Fruit fly (Drosophila melanogaster): ENCODE results near the gene CG10979.

CG10979 gene

dm6 chr3R:5824456-5824855, 30.0 kb downstream of the CG10979 start, which contains the start of the genes Sec20 and dgrn (continued):
- TF ChIP-seq CG1792 (GFP tag; optimal IDR thresholded peaks at IDR 0.05) (no peak), tin (GFP tag; optimal IDR thresholded peaks at IDR 0.05) (peak; percentile 65), CG10321 (GFP tag; IDR thresholded peaks at IDR 0.05) (no peak), CG9437 (GFP tag; optimal IDR thresholded peaks at IDR 0.05) (peak; percentile 55), zen (tag; optimal IDR thresholded peaks at IDR 0.05) (peak; percentile 69), gem (tag; optimal IDR thresholded peaks at IDR 0.05) (peak; percentile 82), sisA (GFP tag; IDR thresholded peaks at IDR 0.05) (peak; percentile 60), CG14667 (GFP tag; IDR thresholded peaks at IDR 0.05) (no peak), CG13775 (GFP tag; optimal IDR thresholded peaks at IDR 0.05) (peak; percentile 77), CG12071 (GFP tag; optimal IDR thresholded peaks at IDR 0.05) (no peak), CG7928 (GFP tag; optimal IDR thresholded peaks at IDR 0.05) (no peak), ro (GFP tag; IDR thresholded peaks at IDR 0.05) (no peak), crol (GFP tag; IDR thresholded peaks at IDR 0.05) (no peak), CG7357 (GFP tag; IDR thresholded peaks at IDR 0.05) (no peak), CG12769 (tag; optimal IDR thresholded peaks at IDR 0.05) (no peak), CG2129 (GFP tag; IDR thresholded peaks at IDR 0.05; ENCODE audit: partially characterized antibody) (peak; percentile 84), ham (GFP tag; IDR thresholded peaks at IDR 0.05) (no peak), wor (GFP tag; IDR thresholded peaks at IDR 0.05) (no peak), caup (GFP tag; optimal IDR thresholded peaks at IDR 0.05; ENCODE audit: severe bottlenecking) (peak; percentile 54), CG9727 (GFP tag; optimal IDR thresholded peaks at IDR 0.05) (peak; percentile 57), chinmo (GFP tag; IDR thresholded peaks at IDR 0.05; ENCODE audit: partially characterized antibody) (peak; percentile 85; the same call in 3 of the 4 replicates), CG14441 (GFP tag; IDR thresholded peaks at IDR 0.05) (no peak), z (GFP tag; IDR thresholded peaks at IDR 0.05) (no peak), cg (GFP tag; optimal IDR thresholded peaks at IDR 0.05) (no peak), CG8089 (GFP tag; optimal IDR thresholded peaks at IDR 0.05) (no peak), pros (GFP tag; optimal IDR thresholded peaks at IDR 0.05) (no peak), lov (optimal IDR thresholded peaks at IDR 0.05) (no peak), lov (GFP tag; IDR thresholded peaks at IDR 0.05) (no peak), insv (GFP tag; optimal IDR thresholded peaks at IDR 0.05) (peak in 1 of 2 experiments; percentile 44), CrebB (tag; optimal IDR thresholded peaks at IDR 0.05) (peak; percentile 6), so (GFP tag; IDR thresholded peaks at IDR 0.05) (no peak; the same call in 2 of the 3 replicates), Doc2 (GFP tag; IDR thresholded peaks at IDR 0.05) (no peak), CG12219 (GFP tag; optimal IDR thresholded peaks at IDR 0.05) (no peak), Ada2b (GFP tag; IDR thresholded peaks at IDR 0.05) (peak; percentile 33; the same call in 1 of the 2 replicates), maf-S (GFP tag; optimal IDR thresholded peaks at IDR 0.05) (no peak), en (GFP tag; optimal IDR thresholded peaks at IDR 0.05) (no peak), CG11247 (GFP tag; IDR thresholded peaks at IDR 0.05) (peak; percentile 74), CG3838 (GFP tag; optimal IDR thresholded peaks at IDR 0.05) (no peak), Fer3 (tag; optimal IDR thresholded peaks at IDR 0.05) (peak; percentile 56), ATbp (GFP tag; optimal IDR thresholded peaks at IDR 0.05) (no peak), CG1024 (GFP tag; IDR thresholded peaks at IDR 0.05) (no peak), wek (GFP tag; optimal IDR thresholded peaks at IDR 0.05) (no peak), Spps (tag; optimal IDR thresholded peaks at IDR 0.05) (peak; percentile 36), CG7556 (GFP tag; optimal IDR thresholded peaks at IDR 0.05) (peak; percentile 54), lilli (GFP tag; optimal IDR thresholded peaks at IDR 0.05) (peak; percentile 76), bsh (GFP tag; optimal IDR thresholded peaks at IDR 0.05) (peak in 1 of 2 experiments; percentile 61), sens-2 (GFP tag; IDR thresholded peaks at IDR 0.05) (no peak), nau (GFP tag; optimal IDR thresholded peaks at IDR 0.05) (no peak), YL-1 (GFP tag; optimal IDR thresholded peaks at IDR 0.05) (peak; percentile 91), ewg (GFP tag; optimal IDR thresholded peaks at IDR 0.05) (peak; percentile 18), Asciz (GFP tag; optimal IDR thresholded peaks at IDR 0.05) (no peak)
